Worm (Caenorhabditis elegans) whole organism, young adult: ENCODE measurements around the gene ceh-43.

Experiments used
- C06A6.2 ChIP-seq: fragments of 200-800 bp; sonication (Bioruptor generic); conservative IDR thresholded peaks from 2 replicates; pipeline ENCODE4 v1.3.6; 2022; ENCODE audit warnings: missing genetic modification characterization, missing compliant biosample characterization
- C17E4.6 ChIP-seq: fragments of 200-800 bp; sonication (Bioruptor generic); IDR thresholded peaks from 2 replicates; pipeline ENCODE4 v1.3.6; 2022; ENCODE audit warnings: missing genetic modification reagents, missing genetic modification characterization, missing compliant biosample characterization
- D2030.7 ChIP-seq: fragments of 200-800 bp; sonication (Bioruptor generic); IDR thresholded peaks from 2 replicates; pipeline ENCODE4 v1.3.6; 2022; ENCODE audit warnings: missing genetic modification reagents, missing genetic modification characterization, missing compliant biosample characterization
- F23B12.7 ChIP-seq: sonication (generic microtip); optimal IDR thresholded peaks from 2 replicates; lab custom pipeline; 2017; ENCODE audit warnings: missing genetic modification characterization, mild to moderate bottlenecking, missing compliant biosample characterization, antibody characterized with exemption, moderate library complexity; ENCODE audit not compliant: insufficient read depth
- F33H1.4 ChIP-seq: fragments of 200-800 bp; sonication (Bioruptor generic); IDR thresholded peaks from 2 replicates; pipeline ENCODE4 v1.3.6; 2022; ENCODE audit warnings: missing genetic modification reagents, missing genetic modification characterization, missing compliant biosample characterization
- F37B4.10 ChIP-seq: fragments of 200-800 bp; sonication (Bioruptor generic); IDR thresholded peaks from 2 replicates; pipeline ENCODE4 v1.3.6; 2022; ENCODE audit warnings: missing genetic modification characterization, missing compliant biosample characterization
- F52B5.7 ChIP-seq: sonication (generic microtip); optimal IDR thresholded peaks from 2 replicates; lab custom pipeline; 2016; ENCODE audit warnings: mild to moderate bottlenecking, missing genetic modification characterization, missing compliant biosample characterization
- F57C9.4 ChIP-seq: sonication (generic microtip); optimal IDR thresholded peaks from 2 replicates; lab custom pipeline; 2017; ENCODE audit warnings: mild to moderate bottlenecking, missing genetic modification characterization, missing compliant biosample characterization
- Y56A3A.18 ChIP-seq: fragments of 200-800 bp; sonication (Bioruptor generic); IDR thresholded peaks from 2 replicates; pipeline ENCODE4 v1.3.6; 2022; ENCODE audit warnings: missing genetic modification reagents, missing genetic modification characterization, missing compliant biosample characterization
- Y95B8A.8 ChIP-seq: fragments of 200-800 bp; sonication (Bioruptor generic); IDR thresholded peaks from 2 replicates; pipeline ENCODE4 v1.3.6; 2022; ENCODE audit warnings: missing genetic modification reagents, missing genetic modification characterization, missing compliant biosample characterization
- akir-1 ChIP-seq: fragments of 200-800 bp; sonication (Bioruptor generic); optimal IDR thresholded peaks from 2 replicates; lab custom pipeline; 2018; ENCODE audit warnings: mild to moderate bottlenecking, missing genetic modification characterization, moderate library complexity, missing compliant biosample characterization
- aptf-2 ChIP-seq: fragments of 200-800 bp; sonication (Bioruptor generic); conservative IDR thresholded peaks from 2 replicates; pipeline ENCODE4 v1.3.6; 2022; ENCODE audit warnings: missing genetic modification reagents, missing genetic modification characterization, missing compliant biosample characterization
- aptf-3 ChIP-seq: fragments of 200-800 bp; sonication (Bioruptor generic); IDR thresholded peaks from 2 replicates; pipeline ENCODE4 v1.3.6; 2022; ENCODE audit warnings: missing genetic modification characterization, missing compliant biosample characterization
- athp-1 ChIP-seq: sonication (generic microtip); optimal IDR thresholded peaks from 2 replicates; lab custom pipeline; 2017; ENCODE audit warnings: mild to moderate bottlenecking, missing genetic modification characterization, missing compliant biosample characterization
- attf-5 ChIP-seq: fragments of 200-800 bp; sonication (Bioruptor generic); optimal IDR thresholded peaks from 2 replicates; lab custom pipeline; 2018; ENCODE audit warnings: mild to moderate bottlenecking, missing genetic modification characterization, missing compliant biosample characterization
- cebp-1 ChIP-seq, 2 experiments: fragments of 200-800 bp in 1 of 2; sonication (Bioruptor generic) in 1 of 2; sonication (generic microtip) in 1 of 2; IDR thresholded peaks in 1 of 2; optimal IDR thresholded peaks in 1 of 2; 2 replicates each; pipeline versions ENCODE4 v1.3.6 to Lab custom; 2017 to 2022; ENCODE audit warnings: missing compliant biosample characterization in 2 of 2, missing genetic modification characterization in 2 of 2, mild to moderate bottlenecking in 1 of 2, missing genetic modification reagents in 1 of 2, moderate library complexity in 1 of 2
- ceh-100 ChIP-seq: fragments of 200-800 bp; sonication (Bioruptor generic); IDR thresholded peaks from 2 replicates; pipeline ENCODE4 v1.3.6; 2022; ENCODE audit warnings: missing genetic modification reagents, missing genetic modification characterization, missing compliant biosample characterization
- ceh-58 ChIP-seq: fragments of 200-800 bp; sonication (Bioruptor generic); IDR thresholded peaks from 2 replicates; pipeline ENCODE4 v1.3.6; 2022; ENCODE audit warnings: missing genetic modification characterization, missing compliant biosample characterization
- ceh-79 ChIP-seq: sonication (generic microtip); optimal IDR thresholded peaks from 2 replicates; lab custom pipeline; 2017; ENCODE audit warnings: mild to moderate bottlenecking, missing genetic modification characterization, missing compliant biosample characterization
- ceh-91 ChIP-seq: fragments of 200-800 bp; sonication (Bioruptor generic); IDR thresholded peaks from 2 replicates; pipeline ENCODE4 v1.3.6; 2022; ENCODE audit warnings: missing genetic modification reagents, missing genetic modification characterization, missing compliant biosample characterization
- dox-1 ChIP-seq: fragments of 200-800 bp; sonication (Bioruptor generic); IDR thresholded peaks from 2 replicates; pipeline ENCODE4 v1.3.6; 2022; ENCODE audit warnings: missing genetic modification reagents, missing genetic modification characterization, missing compliant biosample characterization
- dpff-1 ChIP-seq: sonication (generic microtip); optimal IDR thresholded peaks from 2 replicates; lab custom pipeline; 2017; ENCODE audit warnings: mild to moderate bottlenecking, missing genetic modification characterization, missing compliant biosample characterization
- dpl-1 ChIP-seq: fragments of 150-350 bp; optimal IDR thresholded peaks from 2 replicates; lab custom pipeline; 2014; ENCODE audit warnings: missing biosample characterization, missing genetic modification reagents, missing genetic modification characterization
- efl-1 ChIP-seq: fragments of 150-350 bp; optimal IDR thresholded peaks from 2 replicates; lab custom pipeline; 2014; ENCODE audit warnings: missing biosample characterization, missing genetic modification reagents, missing genetic modification characterization
- ekl-4 ChIP-seq: fragments of 200-800 bp; sonication (Bioruptor generic); IDR thresholded peaks from 2 replicates; pipeline ENCODE4 v1.3.6; 2022; ENCODE audit warnings: missing genetic modification reagents, missing genetic modification characterization, missing compliant biosample characterization
- him-1 ChIP-seq: sonication (generic microtip); optimal IDR thresholded peaks from 2 replicates; lab custom pipeline; 2016; ENCODE audit warnings: missing genotype, missing genetic modification reagents, missing genetic modification characterization, missing compliant biosample characterization
- hmg-1.2 ChIP-seq: fragments of 200-800 bp; sonication (Bioruptor generic); IDR thresholded peaks from 2 replicates; pipeline ENCODE4 v1.3.6; 2022; ENCODE audit warnings: missing genetic modification reagents, missing genetic modification characterization, missing compliant biosample characterization
- lin-54 ChIP-seq: fragments of 200-800 bp; sonication (Bioruptor generic); optimal IDR thresholded peaks from 2 replicates; lab custom pipeline; 2018; ENCODE audit warnings: mild to moderate bottlenecking, missing genetic modification characterization, missing compliant biosample characterization
- lsl-1 ChIP-seq: fragments of 200-800 bp; sonication (Bioruptor generic); optimal IDR thresholded peaks from 2 replicates; lab custom pipeline; 2018; ENCODE audit warnings: mild to moderate bottlenecking, missing genetic modification characterization, moderate library complexity, missing compliant biosample characterization
- madf-10 ChIP-seq: sonication (generic microtip); optimal IDR thresholded peaks from 2 replicates; lab custom pipeline; 2016; ENCODE audit warnings: mild to moderate bottlenecking, missing genetic modification characterization, missing compliant biosample characterization
- madf-8 ChIP-seq: fragments of 200-800 bp; sonication (Bioruptor generic); conservative IDR thresholded peaks from 2 replicates; pipeline ENCODE4 v1.3.6; 2022; ENCODE audit warnings: missing genetic modification reagents, missing genetic modification characterization, missing compliant biosample characterization
- nfya-2 ChIP-seq: fragments of 200-800 bp; sonication (Bioruptor generic); IDR thresholded peaks from 2 replicates; pipeline ENCODE4 v1.3.6; 2022; ENCODE audit warnings: missing genetic modification reagents, missing genetic modification characterization, missing compliant biosample characterization
- nhr-120 ChIP-seq: fragments of 200-800 bp; sonication (Bioruptor generic); IDR thresholded peaks from 2 replicates; pipeline ENCODE4 v1.3.6; 2022; ENCODE audit warnings: missing genetic modification characterization, missing compliant biosample characterization
- nhr-80 ChIP-seq: sonication (generic microtip); optimal IDR thresholded peaks from 2 replicates; lab custom pipeline; 2016; ENCODE audit warnings: missing genetic modification characterization, missing compliant biosample characterization
- rcor-1 ChIP-seq: fragments of 200-800 bp; sonication (Bioruptor generic); IDR thresholded peaks from 2 replicates; pipeline ENCODE4 v1.3.6; 2022; ENCODE audit warnings: missing genetic modification reagents, missing genetic modification characterization, missing compliant biosample characterization
- snpc-1.1 ChIP-seq: sonication (generic microtip); optimal IDR thresholded peaks from 2 replicates; lab custom pipeline; 2017; ENCODE audit warnings: missing genetic modification characterization, mild to moderate bottlenecking, missing compliant biosample characterization, antibody characterized with exemption, moderate library complexity, missing genotype, missing genetic modification reagents; ENCODE audit not compliant: insufficient read depth
- snpc-1.3 ChIP-seq: sonication (generic microtip); optimal IDR thresholded peaks from 2 replicates; lab custom pipeline; 2017; ENCODE audit warnings: missing genetic modification characterization, mild to moderate bottlenecking, missing compliant biosample characterization, antibody characterized with exemption, moderate library complexity, missing genotype, missing genetic modification reagents; ENCODE audit not compliant: insufficient read depth
- snpc-3.4 ChIP-seq: sonication (generic microtip); optimal IDR thresholded peaks from 2 replicates; lab custom pipeline; 2017; ENCODE audit warnings: missing genetic modification characterization, mild to moderate bottlenecking, missing compliant biosample characterization, antibody characterized with exemption, moderate library complexity, missing genotype, missing genetic modification reagents
- snpc-4 ChIP-seq, 5 experiments: fragments of 150-350 bp in 1 of 5; sonication (generic microtip) in 4 of 5; optimal IDR thresholded peaks; 2 replicates each; lab custom pipeline; 2014 to 2018; ENCODE audit warnings: missing genetic modification characterization in 5 of 5, missing biosample characterization in 3 of 5, antibody characterized with exemption in 2 of 5, mild to moderate bottlenecking in 2 of 5, missing compliant biosample characterization in 2 of 5, missing genotype in 2 of 5, moderate library complexity in 2 of 5, missing genetic modification reagents in 1 of 5
- tbp1 ChIP-seq: fragments of 200-800 bp; sonication (Bioruptor generic); optimal IDR thresholded peaks from 2 replicates; lab custom pipeline; 2018; ENCODE audit warnings: mild to moderate bottlenecking, missing genetic modification characterization, missing compliant biosample characterization
- tbx-9 ChIP-seq: sonication (generic microtip); optimal IDR thresholded peaks from 2 replicates; lab custom pipeline; 2016; ENCODE audit warnings: borderline replicate concordance, missing genetic modification characterization, inconsistent platforms, missing compliant biosample characterization
- tlf-1 ChIP-seq: fragments of 200-800 bp; sonication (Bioruptor generic); optimal IDR thresholded peaks from 2 replicates; lab custom pipeline; 2018; ENCODE audit warnings: mild to moderate bottlenecking, missing genetic modification characterization, missing compliant biosample characterization
- unc-130 ChIP-seq: sonication (generic microtip); optimal IDR thresholded peaks from 2 replicates; lab custom pipeline; 2016; ENCODE audit warnings: missing genetic modification reagents, missing genetic modification characterization, missing compliant biosample characterization
- xnd-1 ChIP-seq: sonication (generic microtip); optimal IDR thresholded peaks from 2 replicates; lab custom pipeline; 2016; ENCODE audit warnings: missing genotype, missing genetic modification reagents, missing genetic modification characterization, missing compliant biosample characterization
- ztf-25 ChIP-seq: fragments of 200-800 bp; sonication (Bioruptor generic); IDR thresholded peaks from 2 replicates; pipeline ENCODE4 v1.3.6; 2022; ENCODE audit warnings: missing genetic modification reagents, missing genetic modification characterization, missing compliant biosample characterization
- ztf-28 ChIP-seq: fragments of 200-800 bp; sonication (Bioruptor generic); IDR thresholded peaks from 2 replicates; pipeline ENCODE4 v1.3.6; 2022; ENCODE audit warnings: missing genetic modification reagents, missing genetic modification characterization, missing compliant biosample characterization

Gene ceh-43

DNA sequence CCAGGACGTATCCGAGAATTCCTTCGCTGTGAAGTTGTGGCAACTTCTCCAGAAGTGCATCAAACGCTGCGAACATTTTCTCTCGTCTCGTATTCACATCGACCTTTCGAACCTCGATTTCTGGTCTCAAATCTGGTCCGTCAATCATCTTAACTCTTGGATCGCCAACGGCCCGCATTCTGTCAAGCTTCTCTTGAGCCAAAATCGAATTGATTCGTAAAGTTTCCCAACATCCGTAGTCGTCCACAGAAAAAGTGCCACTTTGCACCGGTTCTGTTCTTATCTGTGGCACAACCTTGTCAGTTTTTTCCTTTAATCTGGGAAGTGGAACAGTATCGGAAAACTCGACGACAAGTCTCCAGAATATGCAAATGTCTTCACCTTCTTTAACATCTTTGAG is 14.5 kb downstream of the ceh-43 start:
- TF ChIP-seq nfya-2 (GFP tag; lab: Robert Waterston, UW) (0 out of 2 replicates have a peak, but pooled peaks have one; percentile 18), madf-10 (tag; lab: Kevin White, UChicago) (no peak), C17E4.6 (GFP tag; lab: Robert Waterston, UW) (no peak), dpff-1 (no peak), C06A6.2 (GFP tag; lab: Robert Waterston, UW) (no peak), nhr-120 (GFP tag; lab: Robert Waterston, UW) (no peak), ztf-25 (GFP tag; lab: Robert Waterston, UW) (no peak), F37B4.10 (GFP tag; lab: Robert Waterston, UW) (0 out of 2 replicates have a peak, but pooled peaks have one; percentile 75), Y56A3A.18 (no peak), ceh-100 (GFP tag; lab: Robert Waterston, UW) (no peak), nhr-80 (tag; lab: Kevin White, UChicago) (no peak), attf-5 (no peak), ceh-58 (GFP tag; lab: Robert Waterston, UW) (0 out of 2 replicates have a peak, but pooled peaks have one; percentile 59), F52B5.7 (tag; lab: Kevin White, UChicago) (no peak), ceh-79 (tag; lab: Kevin White, UChicago) (no peak), aptf-3 (peak; percentile 81; the same call in 1 of the 2 replicates), ekl-4 (GFP tag; lab: Robert Waterston, UW) (no peak)

DNA sequence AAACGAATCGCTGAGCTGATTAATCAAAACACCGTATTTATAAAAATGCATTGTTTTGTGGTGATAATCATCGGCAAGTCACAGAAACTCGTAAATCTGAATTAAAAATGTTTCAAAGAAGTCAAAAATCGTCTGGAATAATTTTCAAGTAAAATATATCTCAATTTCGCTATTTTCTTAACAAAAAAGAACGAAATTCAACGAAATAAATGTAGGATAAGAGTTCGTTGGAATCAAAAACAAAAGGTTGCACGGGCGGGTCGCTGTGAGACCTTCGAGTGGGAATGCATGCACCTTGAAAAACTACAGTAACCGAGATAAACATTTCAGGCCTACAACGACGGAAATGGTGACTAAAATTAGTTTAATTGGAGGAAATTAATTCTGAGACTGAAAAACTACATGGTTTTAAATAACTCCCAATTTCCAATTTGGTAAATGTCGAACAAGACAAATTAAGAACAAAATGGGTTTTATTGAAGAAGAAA is 15.4 kb downstream of the ceh-43 start, which contains the start of gene C28A5.1:
Gene C28A5.1 (minus strand): TSS at position 51 of the 488 bp plus-strand sequence.
- TF ChIP-seq hmg-1.2 (GFP tag; lab: Robert Waterston, UW) (peak; percentile 26; the same call in 1 of the 2 replicates), athp-1 (tag; lab: Kevin White, UChicago) (no peak), tlf-1 (peak; percentile 30), Y56A3A.18 (0 out of 2 replicates have a peak, but pooled peaks have one; percentile 25), Y95B8A.8 (GFP tag; lab: Robert Waterston, UW) (0 out of 2 replicates have a peak, but pooled peaks have one; percentile 63), snpc-4 (GFP tag; optimal IDR thresholded peaks at IDR 0.05; lab: Kevin White, UChicago) (peak; percentile 14), snpc-4 (tag; optimal IDR thresholded peaks at IDR 0.05; lab: Kevin White, UChicago) (peak in 2 of 4 experiments; percentile 14 to 34), snpc-1.3 (tag; lab: Kevin White, UChicago) (peak; percentile 81), aptf-2 (GFP tag; lab: Robert Waterston, UW) (no peak), akir-1 (GFP tag; lab: Kevin White, UChicago) (no peak), F23B12.7 (peak; percentile 65), tbx-9 (no peak), F33H1.4 (GFP tag; lab: Robert Waterston, UW) (peak; percentile 95), cebp-1 (GFP tag; IDR thresholded peaks at IDR 0.05; lab: Robert Waterston, UW) (no peak), cebp-1 (tag; optimal IDR thresholded peaks at IDR 0.05; lab: Kevin White, UChicago) (no peak), ceh-91 (peak; percentile 77), snpc-1.1 (tag; lab: Kevin White, UChicago) (peak; percentile 48), ztf-28 (no peak), unc-130 (GFP tag; lab: Kevin White, UChicago) (peak; percentile 79), snpc-3.4 (tag; lab: Kevin White, UChicago) (peak; percentile 90), dox-1 (GFP tag; lab: Robert Waterston, UW) (peak; percentile 79), D2030.7 (peak; percentile 91), dpl-1 (GFP tag; lab: Kevin White, UChicago) (peak; percentile 44), lin-54 (peak; percentile 41), tbp1 (peak; percentile 39), F57C9.4 (tag; lab: Kevin White, UChicago) (no peak), xnd-1 (tag; lab: Kevin White, UChicago) (peak; percentile 91), efl-1 (GFP tag; lab: Kevin White, UChicago) (peak; percentile 81), madf-8 (GFP tag; lab: Robert Waterston, UW) (peak; percentile 96), him-1 (tag; lab: Kevin White, UChicago) (peak; percentile 86), rcor-1 (GFP tag; lab: Robert Waterston, UW) (peak; percentile 7; the same call in 1 of the 2 replicates), lsl-1 (GFP tag; lab: Kevin White, UChicago) (peak; percentile 97)
